Fruit fly (Drosophila melanogaster): ENCODE measurements around the gene Drsl3.

Gene Drsl3

dm6 chr3L:3319992-3320732 is 5.4 kb downstream of the Drsl3 start (continued):
- no peak for TF ChIP-seq sima (GFP tag; optimal IDR thresholded peaks at IDR 0.05)
- TF ChIP-seq CG10274 (GFP tag; optimal IDR thresholded peaks at IDR 0.05): no peak
- no peak for TF ChIP-seq E2f1 (GFP tag; IDR thresholded peaks at IDR 0.05)
- TF ChIP-seq Fer1 (GFP tag; optimal IDR thresholded peaks at IDR 0.05): peak; percentile 46
- TF ChIP-seq E2f2 (GFP tag; IDR thresholded peaks at IDR 0.05): peak; percentile 7; the same call in 1 of the 2 replicates
- TF ChIP-seq Doc2 (GFP tag; IDR thresholded peaks at IDR 0.05): no peak
- TF ChIP-seq CG4707 (GFP tag; optimal IDR thresholded peaks at IDR 0.05): no peak
- TF ChIP-seq pho (GFP tag; optimal IDR thresholded peaks at IDR 0.05): peak; percentile 2
- no peak for TF ChIP-seq knrl (GFP tag; IDR thresholded peaks at IDR 0.05; ENCODE audit: partially characterized antibody)
- TF ChIP-seq CG16815 (GFP tag; optimal IDR thresholded peaks at IDR 0.05): no peak
- TF ChIP-seq gfzf (GFP tag; optimal IDR thresholded peaks at IDR 0.05): no peak
- no peak for TF ChIP-seq nmo (GFP tag; optimal IDR thresholded peaks at IDR 0.05)
- peak; percentile 54 for TF ChIP-seq slbo (GFP tag; IDR thresholded peaks at IDR 0.05)
- TF ChIP-seq luna (GFP tag; optimal IDR thresholded peaks at IDR 0.05): peak; percentile 21
- no peak for TF ChIP-seq jing (GFP tag; optimal IDR thresholded peaks at IDR 0.05)
- TF ChIP-seq Nf-YC (tag; optimal IDR thresholded peaks at IDR 0.05): no peak
- peak; percentile 38 for TF ChIP-seq HLH54F (GFP tag; optimal IDR thresholded peaks at IDR 0.05)
- no peak for TF ChIP-seq salm (tag; optimal IDR thresholded peaks at IDR 0.05)
- peak; percentile 3 for TF ChIP-seq NfI (GFP tag; optimal IDR thresholded peaks at IDR 0.05)
- no peak for TF ChIP-seq repo (GFP tag; optimal IDR thresholded peaks at IDR 0.05)
- no peak for TF ChIP-seq CG12659 (GFP tag; optimal IDR thresholded peaks at IDR 0.05)
- no peak for TF ChIP-seq ash1 (GFP tag; optimal IDR thresholded peaks at IDR 0.05)
- TF ChIP-seq Atf3 (GFP tag; optimal IDR thresholded peaks at IDR 0.05): no peak
- no peak for TF ChIP-seq Optix (GFP tag; IDR thresholded peaks at IDR 0.05)
- TF ChIP-seq CG7372 (GFP tag; IDR thresholded peaks at IDR 0.05): no peak
- peak; percentile 56 for TF ChIP-seq CG2120 (GFP tag; optimal IDR thresholded peaks at IDR 0.05)
- TF ChIP-seq croc (GFP tag; conservative IDR thresholded peaks at IDR 0.05): no peak
- TF ChIP-seq CG13296 (GFP tag; optimal IDR thresholded peaks at IDR 0.05): peak; percentile 51
- peak; percentile 14 for TF ChIP-seq CoRest (tag; optimal IDR thresholded peaks at IDR 0.05)
- TF ChIP-seq Gsc (GFP tag; IDR thresholded peaks at IDR 0.05): no peak
- TF ChIP-seq pita (GFP tag; optimal IDR thresholded peaks at IDR 0.05): no peak
- TF ChIP-seq gcm (GFP tag; optimal IDR thresholded peaks at IDR 0.05): no peak
- no peak for TF ChIP-seq vnd (GFP tag; IDR thresholded peaks at IDR 0.05; ENCODE audit: partially characterized antibody)
- no peak for TF ChIP-seq CG2875 (GFP tag; optimal IDR thresholded peaks at IDR 0.05)
- TF ChIP-seq CG12299 (tag; optimal IDR thresholded peaks at IDR 0.05): no peak
- TF ChIP-seq zen2 (GFP tag; IDR thresholded peaks at IDR 0.05; ENCODE audit: partially characterized antibody): no peak
- TF ChIP-seq hkb (optimal IDR thresholded peaks at IDR 0.05): no peak
- 0 out of 2 replicates have a peak, but pooled peaks have one; percentile 49 for TF ChIP-seq hkb (GFP tag; IDR thresholded peaks at IDR 0.05)
- no peak for TF ChIP-seq Sry-β (GFP tag; optimal IDR thresholded peaks at IDR 0.05)
- no peak for TF ChIP-seq CG11695 (GFP tag; IDR thresholded peaks at IDR 0.05)
- no peak for TF ChIP-seq CrebB (tag; optimal IDR thresholded peaks at IDR 0.05)
- no peak for TF ChIP-seq z (GFP tag; IDR thresholded peaks at IDR 0.05)
- no peak for TF ChIP-seq HHEX (GFP tag; optimal IDR thresholded peaks at IDR 0.05)
- TF ChIP-seq CG7271 (tag; optimal IDR thresholded peaks at IDR 0.05): no peak
- TF ChIP-seq B-H2 (GFP tag; optimal IDR thresholded peaks at IDR 0.05): no peak
- TF ChIP-seq Poxn (GFP tag; IDR thresholded peaks at IDR 0.05): no peak
- TF ChIP-seq ab (GFP tag; optimal IDR thresholded peaks at IDR 0.05): no peak
- no peak for TF ChIP-seq CG18619 (GFP tag; optimal IDR thresholded peaks at IDR 0.05)
- no peak for TF ChIP-seq C15 (GFP tag; IDR thresholded peaks at IDR 0.05)
- TF ChIP-seq CG12104 (GFP tag; optimal IDR thresholded peaks at IDR 0.05): no peak
